Worm (Caenorhabditis elegans): ENCODE results near the gene C02B8.12.
A peak's percentile ranks its signal among the peaks of the same experiment; 100 is the strongest.
"Not testable (repeated sequence)": the region's sequence is repeated elsewhere in the genome, so short reads cannot be mapped to it uniquely, and the experiment has no call there.

The C02B8.12 gene

ce11 chrX:8155447-8155877 is 32.3 kb upstream of the C02B8.12 start (continued):
- TF ChIP-seq hmg-20 (GFP tag; IDR thresholded peaks at IDR 0.05), result peak; percentile 56; the same call in 1 of the 2 replicates
- TF ChIP-seq rpc-1 (optimal IDR thresholded peaks at IDR 0.05), result peak; percentile 51
- TF ChIP-seq rpc-1 (tag; optimal IDR thresholded peaks at IDR 0.05), result peak; percentile 84
- peak; percentile 53; the same call in 1 of the 2 replicates for TF ChIP-seq dox-1 (GFP tag; IDR thresholded peaks at IDR 0.05)

- peak; percentile 19 for TF ChIP-seq attf-5 (GFP tag; optimal IDR thresholded peaks at IDR 0.05)
- peak; percentile 41 for TF ChIP-seq F52B5.7 (tag; optimal IDR thresholded peaks at IDR 0.05)
- TF ChIP-seq T07F8.4 (tag; optimal IDR thresholded peaks at IDR 0.05), result peak; percentile 2
- peak; percentile 22 for TF ChIP-seq lin-40 (tag; optimal IDR thresholded peaks at IDR 0.05)
- TF ChIP-seq ZK185.1 (tag; optimal IDR thresholded peaks at IDR 0.05; ENCODE audit: poor library complexity, severe bottlenecking), result peak; percentile 52
- peak; percentile 58 for TF ChIP-seq nhr-90 (tag; optimal IDR thresholded peaks at IDR 0.05)
- TF ChIP-seq let-607 (tag; optimal IDR thresholded peaks at IDR 0.05), result peak in 1 of 2 experiments; percentile 39
- TF ChIP-seq ztf-22 (GFP tag; optimal IDR thresholded peaks at IDR 0.05), result peak; percentile 47
- peak; percentile 88 for TF ChIP-seq rpc-1 (optimal IDR thresholded peaks at IDR 0.05)
- TF ChIP-seq rpc-1 (tag; optimal IDR thresholded peaks at IDR 0.05), result peak; percentile 90
- TF ChIP-seq die-1 (tag; optimal IDR thresholded peaks at IDR 0.05), result peak; percentile 85
- TF ChIP-seq sptf-2 (GFP tag; optimal IDR thresholded peaks at IDR 0.05), result peak; percentile 20
- peak; percentile 36 for TF ChIP-seq athp-1 (tag; optimal IDR thresholded peaks at IDR 0.05)
- peak; percentile 74; the same call in 1 of the 2 replicates for TF ChIP-seq nfyb-1 (GFP tag; IDR thresholded peaks at IDR 0.05)
- TF ChIP-seq hmg-1.2 (GFP tag; IDR thresholded peaks at IDR 0.05), result peak; percentile 53
- peak; percentile 54 for TF ChIP-seq him-1 (tag; optimal IDR thresholded peaks at IDR 0.05)
- TF ChIP-seq snpc-3.4 (tag; optimal IDR thresholded peaks at IDR 0.05), result peak; percentile 56
- TF ChIP-seq B0035.1 (tag; optimal IDR thresholded peaks at IDR 0.05), result peak; percentile 29
- TF ChIP-seq rec-8 (tag; optimal IDR thresholded peaks at IDR 0.05), result peak in 1 of 2 experiments; percentile 62
- TF ChIP-seq dox-1 (GFP tag; IDR thresholded peaks at IDR 0.05), result peak; percentile 46
- TF ChIP-seq B0261.1 (tag; optimal IDR thresholded peaks at IDR 0.05), result peak; percentile 84
- TF ChIP-seq cebp-1 (GFP tag; IDR thresholded peaks at IDR 0.05); ama-1 (optimal IDR thresholded peaks at IDR 0.05): not testable (repeated sequence)
- TF ChIP-seq cebp-1 (tag; optimal IDR thresholded peaks at IDR 0.05), result peak; percentile 39
- TF ChIP-seq nhr-27 (tag; optimal IDR thresholded peaks at IDR 0.05), result peak; percentile 15
- peak; percentile 86 for TF ChIP-seq tbp1 (GFP tag; optimal IDR thresholded peaks at IDR 0.05)
- peak; percentile 55 for TF ChIP-seq F23B12.7 (tag; optimal IDR thresholded peaks at IDR 0.05; ENCODE audit: insufficient read depth)
- peak in 1 of 2 experiments; percentile 23 for TF ChIP-seq ama-1 (GFP tag; optimal IDR thresholded peaks at IDR 0.05)
- peak; percentile 73; the same call in 1 of the 2 replicates for TF ChIP-seq lin-26 (GFP tag; IDR thresholded peaks at IDR 0.05)
- TF ChIP-seq ztf-26 (tag; optimal IDR thresholded peaks at IDR 0.05), result peak; percentile 38
- peak; percentile 12 for TF ChIP-seq nhr-80 (tag; optimal IDR thresholded peaks at IDR 0.05)
- peak in 1 of 3 experiments; percentile 14 for TF ChIP-seq lin-35 (GFP tag; optimal IDR thresholded peaks at IDR 0.05)
- 0 out of 2 replicates have a peak, but pooled peaks have one; percentile 32 for TF ChIP-seq aptf-3 (GFP tag; IDR thresholded peaks at IDR 0.05)
- peak; percentile 61 for TF ChIP-seq ztf-18 (tag; optimal IDR thresholded peaks at IDR 0.05)
- TF ChIP-seq madf-10 (tag; optimal IDR thresholded peaks at IDR 0.05), result peak; percentile 25
- TF ChIP-seq madf-6 (GFP tag; IDR thresholded peaks at IDR 0.05), result 0 out of 2 replicates have a peak, but pooled peaks have one; percentile 12
- peak; percentile 6 for TF ChIP-seq atf-7 (tag; optimal IDR thresholded peaks at IDR 0.05)
- peak; percentile 59 for TF ChIP-seq D2030.7 (GFP tag; IDR thresholded peaks at IDR 0.05)
- peak; percentile 76 for TF ChIP-seq pbrm-1 (GFP tag; IDR thresholded peaks at IDR 0.05)
- TF ChIP-seq snpc-4 (GFP tag; optimal IDR thresholded peaks at IDR 0.05), result peak; percentile 43
- TF ChIP-seq snpc-4 (tag; optimal IDR thresholded peaks at IDR 0.05), result peak in 3 of 4 experiments; percentile 3 to 53 (median 14)
These were observed 31.2 kb upstream of the C02B8.12 start for ce11 chrX:8154374-8154836.

Measured in whole organism, young adult.